Worm (Caenorhabditis elegans) whole organism, late embryonic: ENCODE data around the gene mls-1.

Source experiments
- F13H6.1 ChIP-seq: sonication (generic microtip); optimal IDR thresholded peaks from 2 replicates; lab custom pipeline; 2016; ENCODE audit warnings: missing genetic modification characterization, missing compliant biosample characterization
- K02D7.2 ChIP-seq: sonication (generic microtip); optimal IDR thresholded peaks from 2 replicates; lab custom pipeline; 2017; ENCODE audit warnings: mild to moderate bottlenecking, missing genetic modification characterization, missing compliant biosample characterization
- ahr-1 ChIP-seq: sonication (generic microtip); optimal IDR thresholded peaks from 2 replicates; lab custom pipeline; 2016; ENCODE audit warnings: missing genetic modification characterization, missing compliant biosample characterization
- ama-1 ChIP-seq: fragments of 150-350 bp; optimal IDR thresholded peaks from 2 replicates; lab custom pipeline; 2014
- ceh-14 ChIP-seq: sonication (generic microtip); optimal IDR thresholded peaks from 2 replicates; lab custom pipeline; 2016; ENCODE audit warnings: missing genotype, missing genetic modification characterization, missing compliant biosample characterization
- ceh-18 ChIP-seq: sonication (generic microtip); optimal IDR thresholded peaks from 2 replicates; lab custom pipeline; 2016; ENCODE audit warnings: missing genetic modification characterization, missing compliant biosample characterization
- ceh-2 ChIP-seq: sonication (generic microtip); optimal IDR thresholded peaks from 2 replicates; lab custom pipeline; 2016; ENCODE audit warnings: missing genotype, missing genetic modification characterization, missing compliant biosample characterization
- ceh-22 ChIP-seq: sonication (generic microtip); optimal IDR thresholded peaks from 2 replicates; lab custom pipeline; 2017; ENCODE audit warnings: missing biosample characterization, missing genetic modification characterization
- ceh-24 ChIP-seq: sonication (generic microtip); optimal IDR thresholded peaks from 2 replicates; lab custom pipeline; 2016; ENCODE audit warnings: mild to moderate bottlenecking, missing genetic modification characterization, missing compliant biosample characterization
- ceh-30 ChIP-seq: fragments of 150-350 bp; optimal IDR thresholded peaks from 2 replicates; lab custom pipeline; 2014; ENCODE audit warnings: missing biosample characterization, missing genetic modification characterization
- ceh-34 ChIP-seq: sonication (generic microtip); optimal IDR thresholded peaks from 2 replicates; lab custom pipeline; 2016; ENCODE audit warnings: mild to moderate bottlenecking, missing genetic modification characterization, missing compliant biosample characterization
- che-1 ChIP-seq: sonication (generic microtip); optimal IDR thresholded peaks from 2 replicates; lab custom pipeline; 2016; ENCODE audit warnings: mild to moderate bottlenecking, missing genetic modification characterization, missing compliant biosample characterization
- elt-2 ChIP-seq: sonication (generic microtip); optimal IDR thresholded peaks from 2 replicates; lab custom pipeline; 2016; ENCODE audit warnings: missing genetic modification reagents, missing genetic modification characterization, missing compliant biosample characterization
- elt-4 ChIP-seq: sonication (generic microtip); optimal IDR thresholded peaks from 2 replicates; lab custom pipeline; 2016; ENCODE audit warnings: missing genetic modification characterization, missing compliant biosample characterization
- fkh-6 ChIP-seq: sonication (generic microtip); optimal IDR thresholded peaks from 2 replicates; lab custom pipeline; 2016; ENCODE audit warnings: missing genetic modification characterization, missing compliant biosample characterization
- hlh-13 ChIP-seq: fragments of 200-800 bp; sonication (Bioruptor generic); optimal IDR thresholded peaks from 2 replicates; lab custom pipeline; 2018; ENCODE audit warnings: mild to moderate bottlenecking, missing genetic modification characterization, missing compliant biosample characterization
- hlh-15 ChIP-seq: sonication (generic microtip); optimal IDR thresholded peaks from 2 replicates; lab custom pipeline; 2016; ENCODE audit warnings: missing genetic modification characterization, missing compliant biosample characterization
- hlh-30 ChIP-seq: sonication (generic microtip); optimal IDR thresholded peaks from 2 replicates; lab custom pipeline; 2017; ENCODE audit warnings: antibody characterized with exemption, missing genetic modification characterization, missing compliant biosample characterization; ENCODE audit not compliant: insufficient read depth
- hlh-8 ChIP-seq: sonication (generic microtip); optimal IDR thresholded peaks from 2 replicates; lab custom pipeline; 2016; ENCODE audit warnings: missing genotype, missing genetic modification characterization, missing compliant biosample characterization
- lim-6 ChIP-seq: sonication (generic microtip); optimal IDR thresholded peaks from 2 replicates; lab custom pipeline; 2016; ENCODE audit warnings: missing genetic modification characterization, missing compliant biosample characterization
- lin-11 ChIP-seq: fragments of 200-800 bp; sonication (Bioruptor generic); optimal IDR thresholded peaks from 2 replicates; lab custom pipeline; 2018; ENCODE audit warnings: mild to moderate bottlenecking, missing genetic modification characterization, missing compliant biosample characterization
- nfya-1 ChIP-seq: sonication (generic microtip); optimal IDR thresholded peaks from 2 replicates; lab custom pipeline; 2017; ENCODE audit warnings: missing genetic modification characterization, mild to moderate bottlenecking, missing compliant biosample characterization, antibody characterized with exemption, moderate library complexity
- nhr-11 ChIP-seq: fragments of 150-350 bp; optimal IDR thresholded peaks from 2 replicates; lab custom pipeline; 2014; ENCODE audit warnings: missing biosample characterization, missing genetic modification characterization
- pag-3 ChIP-seq: sonication (generic microtip); optimal IDR thresholded peaks from 2 replicates; lab custom pipeline; 2016; ENCODE audit warnings: missing compliant biosample characterization, missing genetic modification characterization, borderline replicate concordance
- pha-2 ChIP-seq: sonication (generic microtip); optimal IDR thresholded peaks from 2 replicates; lab custom pipeline; 2017; ENCODE audit warnings: mild to moderate bottlenecking, missing genetic modification characterization, missing compliant biosample characterization
- pros-1 ChIP-seq: fragments of 150-350 bp; optimal IDR thresholded peaks from 2 replicates; lab custom pipeline; 2014; ENCODE audit warnings: missing biosample characterization, missing genetic modification reagents, missing genetic modification characterization
- ref-2 ChIP-seq: sonication (generic microtip); optimal IDR thresholded peaks from 2 replicates; lab custom pipeline; 2016; ENCODE audit warnings: missing genetic modification characterization, missing compliant biosample characterization
- rnt-1 ChIP-seq: sonication (generic microtip); optimal IDR thresholded peaks from 2 replicates; lab custom pipeline; 2016; ENCODE audit warnings: missing genetic modification characterization, missing compliant biosample characterization
- sox-4 ChIP-seq: sonication (generic microtip); optimal IDR thresholded peaks from 2 replicates; lab custom pipeline; 2017; ENCODE audit warnings: mild to moderate bottlenecking, missing genetic modification characterization, inconsistent platforms, missing compliant biosample characterization
- ttx-3 ChIP-seq: sonication (generic microtip); optimal IDR thresholded peaks from 2 replicates; lab custom pipeline; 2016; ENCODE audit warnings: missing genetic modification reagents, missing genetic modification characterization, missing compliant biosample characterization
- unc-42 ChIP-seq: sonication (generic microtip); optimal IDR thresholded peaks from 2 replicates; lab custom pipeline; 2016; ENCODE audit warnings: missing genotype, missing genetic modification characterization, missing compliant biosample characterization
- unc-55 ChIP-seq: sonication (generic microtip); optimal IDR thresholded peaks from 2 replicates; lab custom pipeline; 2017; ENCODE audit warnings: missing biosample characterization, missing genetic modification reagents, missing genetic modification characterization
- ztf-16 ChIP-seq: sonication (generic microtip); optimal IDR thresholded peaks from 2 replicates; lab custom pipeline; 2017; ENCODE audit warnings: missing genetic modification characterization, missing compliant biosample characterization

Gene mls-1

DNA sequence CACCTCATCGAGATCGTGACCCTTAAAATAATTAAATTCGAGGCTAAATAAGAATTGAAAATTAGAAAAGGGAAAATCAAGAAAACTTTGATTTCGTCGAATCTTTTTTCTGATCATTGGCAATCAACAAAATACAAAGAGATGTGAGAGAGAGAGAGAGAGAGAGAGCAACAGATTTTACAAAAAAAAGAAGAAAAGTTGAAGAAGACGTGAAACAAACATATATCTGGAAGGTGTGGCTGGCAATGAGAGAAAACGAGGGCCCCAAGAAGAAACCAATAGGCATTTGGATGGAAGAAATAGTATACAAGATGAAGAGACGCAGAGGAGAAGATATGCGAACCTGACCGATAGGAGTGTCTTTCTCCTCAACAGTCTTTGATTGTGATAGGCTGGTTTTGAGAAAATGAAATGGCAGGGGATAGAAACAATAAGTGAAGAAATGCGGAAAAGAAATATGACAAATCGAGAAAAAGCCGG lies 29.0 kb downstream of the mls-1 start, which contains the start of gene mup-4:
Gene mup-4 (minus strand): TSS at position 51 of the 480 bp plus-strand sequence.
- TF ChIP-seq lin-11 (tag; lab: Kevin White, UChicago) (no peak), nfya-1 (tag; lab: Kevin White, UChicago) (peak; percentile 18)
- TF ChIP-seq, all 69 proteins: peak for 1

DNA sequence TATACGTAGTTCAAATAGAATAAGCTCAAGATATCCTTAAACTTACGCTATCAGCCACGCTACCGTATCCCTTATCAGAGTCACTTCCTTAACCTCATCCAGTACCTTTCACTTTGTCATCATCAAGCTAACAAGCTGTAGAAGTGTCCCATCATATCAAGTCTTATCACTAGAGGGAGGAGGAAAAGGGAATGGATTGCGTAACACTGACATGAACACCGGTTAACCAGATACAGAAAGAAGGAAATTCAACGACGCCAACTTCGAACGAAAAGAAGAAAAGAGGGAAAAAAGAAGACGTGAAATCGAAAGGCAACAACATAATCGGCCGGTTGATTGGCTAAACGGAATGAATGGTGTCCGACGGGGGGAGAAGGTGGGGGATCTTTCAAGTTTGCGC lies 29.9 kb downstream of the mls-1 start:
- TF ChIP-seq elt-4 = no peak
- peak; percentile 33 for TF ChIP-seq ref-2

- TF ChIP-seq ceh-24 (tag; lab: Kevin White, UChicago) = no peak
- TF ChIP-seq ttx-3 (tag; lab: Kevin White, UChicago) = no peak
- no peak for TF ChIP-seq lin-11 (tag; lab: Kevin White, UChicago)
- TF ChIP-seq unc-55 (GFP tag; lab: Kevin White, UChicago) = no peak
- no peak for TF ChIP-seq hlh-30 (tag; lab: Kevin White, UChicago)
- TF ChIP-seq F13H6.1 (tag; lab: Kevin White, UChicago) = no peak
- no peak for TF ChIP-seq pag-3 (tag; lab: Kevin White, UChicago)
- TF ChIP-seq ztf-16 (tag; lab: Kevin White, UChicago) = no peak
- no peak for TF ChIP-seq pros-1 (tag; lab: Kevin White, UChicago)
- no peak for TF ChIP-seq nhr-11 (tag; lab: Kevin White, UChicago)
- TF ChIP-seq pha-2 (tag; lab: Kevin White, UChicago) = no peak
- TF ChIP-seq sox-4 (tag; lab: Kevin White, UChicago) = no peak
Measured at ce11 chrIII:7491931-7492330, 31.8 kb downstream of the mls-1 start.

ce11 chrIII:7494850-7495314 lies 34.7 kb downstream of the mls-1 start:
- peak; percentile 51 for TF ChIP-seq ama-1 (lab: Kevin White, UChicago)
- no peak for TF ChIP-seq ceh-18 (tag; lab: Kevin White, UChicago)
- TF ChIP-seq, all 69 proteins: peak for 1

- TF ChIP-seq hlh-13 (GFP tag; lab: Kevin White, UChicago) = no peak
- no peak for TF ChIP-seq elt-2
- TF ChIP-seq rnt-1 (tag; lab: Kevin White, UChicago) = no peak
- no peak for TF ChIP-seq ceh-2 (tag; lab: Kevin White, UChicago)
- no peak for TF ChIP-seq K02D7.2 (tag; lab: Kevin White, UChicago)
- TF ChIP-seq hlh-15 (tag; lab: Kevin White, UChicago) = no peak
- TF ChIP-seq unc-55 (GFP tag; lab: Kevin White, UChicago) = no peak
- TF ChIP-seq fkh-6 (tag; lab: Kevin White, UChicago) = no peak
- TF ChIP-seq nhr-11 (tag; lab: Kevin White, UChicago) = no peak
- no peak for TF ChIP-seq ceh-18 (tag; lab: Kevin White, UChicago)
- TF ChIP-seq ceh-14 (tag; lab: Kevin White, UChicago) = no peak
Measured at ce11 chrIII:7495616-7496146, 35.5 kb downstream of the mls-1 start.

DNA sequence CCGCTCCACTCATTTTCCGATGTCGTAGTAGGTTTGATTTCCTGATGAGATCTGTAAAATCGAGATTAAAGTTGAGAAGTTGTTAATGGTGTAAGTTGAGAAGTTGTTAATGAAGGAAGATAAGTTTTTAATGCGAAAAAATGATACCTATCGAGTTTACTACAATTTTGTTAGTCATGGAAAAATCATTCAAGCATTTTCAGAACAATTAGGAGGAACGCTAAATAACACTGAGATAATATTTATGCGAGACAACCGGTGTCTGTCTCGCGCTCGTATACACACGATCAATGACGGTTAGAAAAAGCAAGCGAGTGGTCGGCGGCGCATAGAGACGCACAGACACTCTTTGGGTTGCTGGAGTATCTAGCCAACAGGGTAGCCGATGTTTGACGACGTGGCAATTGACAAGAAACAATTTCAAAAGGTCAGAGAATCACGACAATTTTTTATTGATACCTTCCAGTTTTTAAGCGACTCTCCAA lies 37.7 kb downstream of the mls-1 start, which contains the start of gene cgh-1:
Gene cgh-1 (minus strand): TSS at position 51 of the 485 bp plus-strand sequence.
- TF ChIP-seq hlh-8 (tag; lab: Kevin White, UChicago) (no peak), lim-6 (no peak), ceh-18 (tag; lab: Kevin White, UChicago) (no peak), ahr-1 (tag; lab: Kevin White, UChicago) (no peak), ceh-22 (tag; lab: Kevin White, UChicago) (no peak), ztf-16 (tag; lab: Kevin White, UChicago) (no peak), lin-11 (tag; lab: Kevin White, UChicago) (no peak), fkh-6 (tag; lab: Kevin White, UChicago) (no peak), che-1 (tag; lab: Kevin White, UChicago) (no peak), unc-42 (tag; lab: Kevin White, UChicago) (no peak), ceh-34 (tag; lab: Kevin White, UChicago) (no peak), ceh-30 (no peak)
